Worm (Caenorhabditis elegans): Measurements from ENCODE around the gene ZK632.14.

The ZK632.14 gene

ce11 chrIII:9849950-9850349 is 36.7 kb downstream of the ZK632.14 start:
- TF ChIP-seq lsy-2 (tag; optimal IDR thresholded peaks at IDR 0.05) = no peak
- TF ChIP-seq pha-4 (GFP tag; IDR thresholded peaks at IDR 0.05) = no peak
- no peak for TF ChIP-seq pha-4 (tag; optimal IDR thresholded peaks at IDR 0.05)
- no peak for TF ChIP-seq vab-7 (GFP tag; IDR thresholded peaks at IDR 0.05)
- no peak for TF ChIP-seq fos-1 (tag; optimal IDR thresholded peaks at IDR 0.05)
- TF ChIP-seq hif-1 (tag; optimal IDR thresholded peaks at IDR 0.05) = no peak
- TF ChIP-seq sdz-12 (GFP tag; optimal IDR thresholded peaks at IDR 0.05) = no peak
- TF ChIP-seq lin-29 (GFP tag; IDR thresholded peaks at IDR 0.05) = no peak
- no peak for TF ChIP-seq spr-1 (tag; optimal IDR thresholded peaks at IDR 0.05)
- TF ChIP-seq tag-97 (GFP tag; IDR thresholded peaks at IDR 0.05) = no peak
- TF ChIP-seq ZK337.2 (GFP tag; IDR thresholded peaks at IDR 0.05) = no peak
- no peak for TF ChIP-seq gei-8 (GFP tag; optimal IDR thresholded peaks at IDR 0.05)
- TF ChIP-seq tra-1 (GFP tag; IDR thresholded peaks at IDR 0.05) = 0 out of 2 replicates have a peak, but pooled peaks have one; percentile 43
- TF ChIP-seq lir-3 (tag; optimal IDR thresholded peaks at IDR 0.05) = no peak
- TF ChIP-seq F44E2.7 (GFP tag; IDR thresholded peaks at IDR 0.05) = no peak
- no peak for TF ChIP-seq aha-1 (tag)
- no peak for TF ChIP-seq arid-1 (GFP tag; conservative IDR thresholded peaks at IDR 0.05)
- TF ChIP-seq zfp-3 (GFP tag; conservative IDR thresholded peaks at IDR 0.05) = no peak
- no peak for TF ChIP-seq mxl-2 (GFP tag; conservative IDR thresholded peaks at IDR 0.05)
- no peak for TF ChIP-seq dmd-8 (GFP tag; IDR thresholded peaks at IDR 0.05)
- no peak for TF ChIP-seq egl-43 (GFP tag; IDR thresholded peaks at IDR 0.05)
- peak; percentile 63 for TF ChIP-seq dmd-6 (GFP tag; IDR thresholded peaks at IDR 0.05)
- TF ChIP-seq lim-7 (GFP tag; IDR thresholded peaks at IDR 0.05) = no peak
- no peak for TF ChIP-seq lin-38 (GFP tag; IDR thresholded peaks at IDR 0.05)
- TF ChIP-seq nhr-41 (GFP tag; IDR thresholded peaks at IDR 0.05) = no peak
- TF ChIP-seq madf-5 (GFP tag; IDR thresholded peaks at IDR 0.05) = no peak
- TF ChIP-seq dpl-1 (GFP tag; optimal IDR thresholded peaks at IDR 0.05) = no peak
- no peak for TF ChIP-seq spr-3 (GFP tag; optimal IDR thresholded peaks at IDR 0.05)
- TF ChIP-seq zip-2 (tag; optimal IDR thresholded peaks at IDR 0.05) = no peak
- no peak for TF ChIP-seq nhr-25 (tag; optimal IDR thresholded peaks at IDR 0.05; ENCODE audit: borderline replicate concordance, insufficient read depth)
- TF ChIP-seq nhr-111 (GFP tag; optimal IDR thresholded peaks at IDR 0.05) = no peak
- no peak for TF ChIP-seq lin-15B (tag; optimal IDR thresholded peaks at IDR 0.05)
- no peak for TF ChIP-seq ceh-62 (tag; optimal IDR thresholded peaks at IDR 0.05)
- no peak for TF ChIP-seq ama-1 (optimal IDR thresholded peaks at IDR 0.05)
- TF ChIP-seq madf-9 (GFP tag; conservative IDR thresholded peaks at IDR 0.05) = no peak
- no peak for TF ChIP-seq ceh-20 (GFP tag; IDR thresholded peaks at IDR 0.05)
- no peak for TF ChIP-seq nhr-6 (tag; optimal IDR thresholded peaks at IDR 0.05)
- TF ChIP-seq mdt-29 (GFP tag; IDR thresholded peaks at IDR 0.05) = no peak
- TF ChIP-seq saeg-2 (GFP tag; IDR thresholded peaks at IDR 0.05) = no peak
- peak; percentile 47 for TF ChIP-seq mxl-3 (GFP tag; optimal IDR thresholded peaks at IDR 0.05)
- no peak for TF ChIP-seq F10B5.3 (tag; optimal IDR thresholded peaks at IDR 0.05)
- TF ChIP-seq hlh-30 (tag; optimal IDR thresholded peaks at IDR 0.05; ENCODE audit: insufficient read depth) = peak; percentile 57
- TF ChIP-seq Y48G9A.11 (GFP tag; IDR thresholded peaks at IDR 0.05) = no peak
- no peak for TF ChIP-seq F37D6.2 (tag; optimal IDR thresholded peaks at IDR 0.05)
- TF ChIP-seq jun-1 (tag; optimal IDR thresholded peaks at IDR 0.05) = no peak
- no peak for TF ChIP-seq skn-1 (tag; optimal IDR thresholded peaks at IDR 0.05)
- peak; percentile 10 for TF ChIP-seq nhr-102 (tag; optimal IDR thresholded peaks at IDR 0.05)
- peak; percentile 6 for TF ChIP-seq mep-1 (tag; optimal IDR thresholded peaks at IDR 0.05)
- no peak for TF ChIP-seq mes-2 (tag; optimal IDR thresholded peaks at IDR 0.05; ENCODE audit: poor library complexity, severe bottlenecking)
- no peak for TF ChIP-seq rbr-2 (tag; optimal IDR thresholded peaks at IDR 0.05)
- TF ChIP-seq unc-130 (GFP tag; optimal IDR thresholded peaks at IDR 0.05) = no peak
- no peak for TF ChIP-seq nhr-76 (tag; optimal IDR thresholded peaks at IDR 0.05)

Measured in whole organism, L4 larva.